Fruit fly (Drosophila melanogaster) whole organism: ENCODE data around the gene CG34404.

ENCODE experiments used
- CG8478 ChIP-seq: fragments of >200 bp; optimal IDR thresholded peaks from 2 replicates; lab custom pipeline; 2018; ENCODE audit warnings: inconsistent platforms
- Dll ChIP-seq: fragments of >200 bp; optimal IDR thresholded peaks from 2 replicates; lab custom pipeline; 2017
- EcR ChIP-seq, 2 experiments: fragments of >200 bp; optimal IDR thresholded peaks; 2 replicates each; lab custom pipeline; 2017; ENCODE audit warnings: missing biosample characterization in 2 of 2, missing genetic modification characterization in 2 of 2, missing genetic modification reagents in 2 of 2
- pan ChIP-seq: fragments of >200 bp; optimal IDR thresholded peaks from 2 replicates; lab custom pipeline; 2017
- psq ChIP-seq: fragments of >200 bp; optimal IDR thresholded peaks from 2 replicates; lab custom pipeline; 2017
- usp ChIP-seq: fragments of >200 bp; optimal IDR thresholded peaks from 2 replicates; lab custom pipeline; 2017; ENCODE audit warnings: missing biosample characterization, missing genetic modification characterization, mixed read lengths

DNA sequence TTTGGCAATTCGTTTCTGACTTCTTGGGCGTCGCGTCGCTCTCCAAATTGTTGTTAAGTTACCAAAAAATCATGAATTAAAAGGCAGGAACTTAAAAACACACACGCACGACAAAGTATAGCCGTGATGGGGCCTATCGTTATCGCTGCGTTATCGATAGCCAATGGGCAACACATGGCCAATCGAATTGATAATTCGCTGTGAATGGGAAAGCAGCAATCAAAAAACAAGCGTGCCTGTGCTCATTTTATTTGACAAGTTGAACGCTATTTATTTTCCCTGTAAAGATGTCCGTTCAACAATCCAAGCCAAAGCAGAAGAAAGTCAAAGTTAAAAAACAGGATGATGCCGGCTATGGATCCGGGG, 21.5 kb downstream of the CG34404 start, which contains the start of the genes Surf4 and CG31301:
- TF ChIP-seq psq = no peak
- TF ChIP-seq EcR (GFP tag; optimal IDR thresholded peaks at IDR 0.05; lab: Kevin White, UChicago) = no peak
- no peak for TF ChIP-seq pan (lab: Kevin White, UChicago)
- TF ChIP-seq usp (GFP tag; lab: Kevin White, UChicago) = no peak
- no peak for TF ChIP-seq CG8478 (lab: Kevin White, UChicago)
- TF ChIP-seq Dll (lab: Kevin White, UChicago) = no peak
